Worm (Caenorhabditis elegans) whole organism, mixed stage, embryonic: ENCODE results near the gene his-42.

Experiments used
- M03D4.4 ChIP-seq: sonication (generic microtip); optimal IDR thresholded peaks from 2 replicates; lab custom pipeline; 2017; ENCODE audit warnings: mild to moderate bottlenecking, missing genetic modification characterization, missing compliant biosample characterization
- bed-3 ChIP-seq: fragments of 200-800 bp; sonication (Bioruptor generic); optimal IDR thresholded peaks from 3 replicates; lab custom pipeline; 2018; ENCODE audit warnings: mild to moderate bottlenecking, missing genetic modification characterization, moderate library complexity, missing compliant biosample characterization
- blmp-1 ChIP-seq: fragments of 150-350 bp; optimal IDR thresholded peaks from 2 replicates; lab custom pipeline; 2014; ENCODE audit warnings: missing biosample characterization, missing genetic modification characterization
- ceh-39 ChIP-seq: fragments of 150-350 bp; optimal IDR thresholded peaks from 2 replicates; lab custom pipeline; 2014; ENCODE audit warnings: missing biosample characterization, missing genetic modification characterization
- ceh-83 ChIP-seq: fragments of 200-800 bp; sonication (Bioruptor generic); optimal IDR thresholded peaks from 2 replicates; lab custom pipeline; 2018; ENCODE audit warnings: mild to moderate bottlenecking, missing genetic modification characterization, missing compliant biosample characterization
- ces-1 ChIP-seq: fragments of 150-350 bp; optimal IDR thresholded peaks from 2 replicates; lab custom pipeline; 2014; ENCODE audit warnings: missing biosample characterization, missing genetic modification reagents, missing genetic modification characterization
- cnd-1 ChIP-seq: fragments of 200-800 bp; sonication (Bioruptor generic); optimal IDR thresholded peaks from 2 replicates; lab custom pipeline; 2018; ENCODE audit warnings: mild to moderate bottlenecking, missing genetic modification characterization, missing compliant biosample characterization
- drap-1 ChIP-seq: fragments of 200-800 bp; sonication (Bioruptor generic); optimal IDR thresholded peaks from 3 replicates; lab custom pipeline; 2018; ENCODE audit warnings: mild to moderate bottlenecking, missing genetic modification characterization, missing compliant biosample characterization
- elt-1 ChIP-seq: sonication (generic microtip); optimal IDR thresholded peaks from 2 replicates; lab custom pipeline; 2017; ENCODE audit warnings: missing genetic modification characterization, mild to moderate bottlenecking, missing compliant biosample characterization, antibody characterized with exemption, moderate library complexity, borderline replicate concordance; ENCODE audit not compliant: insufficient read depth
- elt-3 ChIP-seq: fragments of 150-350 bp; optimal IDR thresholded peaks from 2 replicates; lab custom pipeline; 2014; ENCODE audit warnings: missing biosample characterization, missing genetic modification characterization
- flh-1 ChIP-seq: fragments of 200-800 bp; sonication (Bioruptor generic); optimal IDR thresholded peaks from 2 replicates; lab custom pipeline; 2018; ENCODE audit warnings: mild to moderate bottlenecking, missing genetic modification characterization, moderate library complexity, missing compliant biosample characterization
- ham-2 ChIP-seq: fragments of 200-800 bp; sonication (Bioruptor generic); optimal IDR thresholded peaks from 2 replicates; lab custom pipeline; 2018; ENCODE audit warnings: mild to moderate bottlenecking, missing genetic modification characterization, missing compliant biosample characterization
- lin-13 ChIP-seq: fragments of 150-350 bp; optimal IDR thresholded peaks from 2 replicates; lab custom pipeline; 2014; ENCODE audit warnings: missing biosample characterization, missing genetic modification characterization
- lsy-2 ChIP-seq: fragments of 150-350 bp; optimal IDR thresholded peaks from 2 replicates; lab custom pipeline; 2014; ENCODE audit warnings: missing biosample characterization, missing genetic modification characterization
- mep-1 ChIP-seq: fragments of 150-350 bp; optimal IDR thresholded peaks from 2 replicates; lab custom pipeline; 2017; ENCODE audit warnings: missing biosample characterization, missing genetic modification reagents, missing genetic modification characterization, inconsistent platforms
- mls-2 ChIP-seq: sonication (generic microtip); optimal IDR thresholded peaks from 2 replicates; lab custom pipeline; 2016; ENCODE audit warnings: mild to moderate bottlenecking, missing genetic modification characterization, moderate library complexity, missing compliant biosample characterization
- nhr-12 ChIP-seq: fragments of 150-350 bp; optimal IDR thresholded peaks from 2 replicates; lab custom pipeline; 2014; ENCODE audit warnings: missing biosample characterization, missing genetic modification characterization
- nhr-237 ChIP-seq: fragments of 150-350 bp; optimal IDR thresholded peaks from 2 replicates; lab custom pipeline; 2014; ENCODE audit warnings: missing biosample characterization, missing genetic modification characterization
- nhr-28 ChIP-seq: fragments of 150-350 bp; optimal IDR thresholded peaks from 2 replicates; lab custom pipeline; 2014; ENCODE audit warnings: missing biosample characterization, missing genetic modification characterization
- nhr-76 ChIP-seq: sonication (generic microtip); optimal IDR thresholded peaks from 2 replicates; lab custom pipeline; 2017; ENCODE audit warnings: missing biosample characterization, missing genetic modification characterization
- pha-4 ChIP-seq: fragments of 150-350 bp; optimal IDR thresholded peaks from 2 replicates; lab custom pipeline; 2018; ENCODE audit warnings: missing biosample characterization, missing genetic modification reagents, missing genetic modification characterization
- sem-2 ChIP-seq: fragments of 200-800 bp; sonication (Bioruptor generic); optimal IDR thresholded peaks from 2 replicates; lab custom pipeline; 2018; ENCODE audit warnings: mild to moderate bottlenecking, missing genetic modification characterization, missing compliant biosample characterization
- snpc-4 ChIP-seq: fragments of 150-350 bp; optimal IDR thresholded peaks from 2 replicates; lab custom pipeline; 2014; ENCODE audit warnings: missing biosample characterization, missing genetic modification characterization
- sptf-1 ChIP-seq: sonication (generic microtip); optimal IDR thresholded peaks from 2 replicates; lab custom pipeline; 2017; ENCODE audit warnings: mild to moderate bottlenecking, missing genetic modification characterization, moderate library complexity, missing compliant biosample characterization
- tbx-8 ChIP-seq: fragments of 200-800 bp; sonication (Bioruptor generic); optimal IDR thresholded peaks from 2 replicates; lab custom pipeline; 2018; ENCODE audit warnings: mild to moderate bottlenecking, missing genetic modification characterization, moderate library complexity, missing compliant biosample characterization
- unc-39 ChIP-seq: fragments of 150-350 bp; optimal IDR thresholded peaks from 2 replicates; lab custom pipeline; 2014; ENCODE audit warnings: missing biosample characterization, missing genetic modification characterization
- zip-8 ChIP-seq: fragments of 150-350 bp; optimal IDR thresholded peaks from 2 replicates; lab custom pipeline; 2014; ENCODE audit warnings: missing biosample characterization, missing genetic modification characterization

his-42 gene

DNA sequence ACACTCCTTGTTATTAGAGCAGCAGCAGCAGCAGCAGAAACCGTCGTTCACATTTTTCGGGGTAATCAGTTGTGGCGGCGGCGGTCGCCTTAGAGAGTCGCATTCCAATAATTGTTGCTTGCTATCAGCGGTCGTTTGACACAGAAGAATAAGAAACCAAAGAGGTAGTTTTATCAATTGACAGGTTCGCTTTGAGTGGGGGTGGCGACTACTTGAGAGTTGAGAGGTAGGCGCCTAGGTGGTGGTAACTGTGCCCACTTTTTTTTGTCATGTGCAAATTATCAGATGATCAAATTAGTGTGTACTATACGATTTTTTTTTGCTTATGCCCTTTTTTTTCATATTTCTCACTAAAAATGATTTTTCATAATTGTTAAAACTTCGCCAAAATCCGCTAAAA, 14.5 kb downstream of the his-42 start:
- TF ChIP-seq mep-1 (tag; lab: Kevin White, UChicago) (no peak), nhr-12 (tag; lab: Kevin White, UChicago) (no peak), ces-1 (GFP tag; lab: Kevin White, UChicago) (no peak), sem-2 (no peak), elt-1 (tag; lab: Kevin White, UChicago) (no peak), nhr-76 (no peak), cnd-1 (tag; lab: Kevin White, UChicago) (no peak), nhr-237 (tag; lab: Kevin White, UChicago) (no peak)

- TF ChIP-seq ces-1 (GFP tag; lab: Kevin White, UChicago) (peak; percentile 69), M03D4.4 (tag; lab: Kevin White, UChicago) (no peak)
These were observed 15.1 kb downstream of the his-42 start for ce11 chrII:13813413-13813812.

DNA sequence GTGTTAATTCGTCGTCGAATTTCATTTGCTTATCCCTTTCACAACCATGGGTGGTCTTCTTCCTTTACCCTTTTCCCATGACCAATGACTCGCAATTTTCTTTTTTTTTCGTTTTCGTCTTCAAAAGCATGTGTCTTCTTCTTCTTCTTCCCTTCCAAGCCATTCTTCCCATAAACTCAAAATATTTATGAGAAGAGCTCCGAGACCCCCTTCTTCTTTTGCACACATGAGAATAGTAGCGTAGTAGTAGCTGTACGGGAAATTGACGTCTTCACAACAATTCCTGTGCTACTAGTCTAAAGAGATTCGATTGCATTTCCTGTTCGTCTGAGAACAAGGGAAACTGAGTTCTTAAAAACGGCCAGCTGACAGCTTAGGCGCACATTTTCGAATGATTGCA, 16.2 kb downstream of the his-42 start:
- TF ChIP-seq ceh-83 (GFP tag; lab: Kevin White, UChicago), result no peak
- no peak for TF ChIP-seq pha-4
- TF ChIP-seq ces-1 (GFP tag; lab: Kevin White, UChicago), result peak; percentile 45
- TF ChIP-seq ceh-39 (tag; lab: Kevin White, UChicago), result no peak
- TF ChIP-seq flh-1 (GFP tag; lab: Kevin White, UChicago), result no peak
- TF ChIP-seq bed-3 (GFP tag; lab: Kevin White, UChicago), result no peak

- no peak for TF ChIP-seq elt-3 (tag; lab: Kevin White, UChicago)
- TF ChIP-seq zip-8 (tag; lab: Kevin White, UChicago), result no peak
- no peak for TF ChIP-seq nhr-12 (tag; lab: Kevin White, UChicago)
- no peak for TF ChIP-seq cnd-1 (tag; lab: Kevin White, UChicago)
- TF ChIP-seq tbx-8 (GFP tag; lab: Kevin White, UChicago), result no peak
- no peak for TF ChIP-seq flh-1 (GFP tag; lab: Kevin White, UChicago)
These were observed 22.2 kb downstream of the his-42 start for ce11 chrII:13806269-13806668.

ce11 chrII:13796312-13796711, 32.2 kb downstream of the his-42 start:
- TF ChIP-seq sptf-1 (peak; percentile 39), tbx-8 (GFP tag; lab: Kevin White, UChicago) (no peak), blmp-1 (tag; lab: Kevin White, UChicago) (no peak), ham-2 (GFP tag; lab: Kevin White, UChicago) (peak; percentile 8), drap-1 (no peak)

- TF ChIP-seq lsy-2 (tag; lab: Kevin White, UChicago) (no peak), elt-1 (tag; lab: Kevin White, UChicago) (no peak), unc-39 (tag; lab: Kevin White, UChicago) (no peak), lin-13 (tag; lab: Kevin White, UChicago) (no peak), mls-2 (tag; lab: Kevin White, UChicago) (no peak), cnd-1 (tag; lab: Kevin White, UChicago) (no peak), M03D4.4 (tag; lab: Kevin White, UChicago) (no peak), bed-3 (GFP tag; lab: Kevin White, UChicago) (no peak)
These were observed 33.3 kb downstream of the his-42 start for ce11 chrII:13795160-13795559.

DNA sequence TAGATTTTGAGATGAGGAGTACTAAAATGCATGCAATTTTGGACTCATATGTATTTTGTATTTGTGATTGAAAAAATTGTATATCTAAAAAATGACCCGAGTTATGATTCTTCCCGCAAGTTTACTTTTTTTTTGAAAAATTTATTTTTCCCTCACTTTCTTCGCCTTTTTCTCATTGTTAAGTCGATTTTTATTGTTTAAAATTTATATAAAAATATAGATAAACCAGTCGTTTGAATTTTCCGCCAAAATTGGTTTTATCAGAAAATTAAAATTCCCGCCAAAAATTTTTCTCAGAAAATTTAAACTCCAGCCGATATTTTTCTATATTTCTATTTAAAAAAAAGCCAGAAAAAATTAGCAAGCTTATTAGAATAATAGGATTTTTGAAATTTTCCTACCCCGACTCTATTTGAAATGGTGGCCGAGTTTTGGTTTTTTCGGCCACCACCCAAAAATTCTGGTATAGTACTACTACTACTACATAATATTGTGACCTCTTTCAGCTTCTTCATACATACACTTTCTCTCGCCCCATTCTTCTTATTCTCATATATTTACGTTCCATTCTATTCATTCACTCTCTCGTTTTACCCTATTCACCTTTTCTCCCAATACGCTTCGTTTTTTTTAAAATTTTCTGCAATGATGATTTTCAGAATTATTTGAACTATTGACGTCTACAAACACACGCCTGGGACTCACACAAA, 36.8 kb downstream of the his-42 start, which contains the start of gene ZK131.11:
Gene ZK131.11, plus strand, starts transcription at position 660 of the 710 bp plus-strand sequence.
- no peak for TF ChIP-seq snpc-4 (tag; lab: Kevin White, UChicago)
- no peak for TF ChIP-seq blmp-1 (tag; lab: Kevin White, UChicago)
- TF ChIP-seq nhr-28 (tag; lab: Kevin White, UChicago), result no peak
